Worm (Caenorhabditis elegans) whole organism, L4 larva: Measurements from ENCODE around the gene srh-241.

Experiments used
- ceh-32 ChIP-seq: sonication (generic microtip); optimal IDR thresholded peaks from 2 replicates; lab custom pipeline; 2016; ENCODE audit warnings: mild to moderate bottlenecking, missing genetic modification characterization, missing compliant biosample characterization; ENCODE audit not compliant: poor library complexity
- hmg-1.1 ChIP-seq: fragments of 200-800 bp; sonication (Bioruptor generic); IDR thresholded peaks from 2 replicates; pipeline ENCODE4 v1.3.6; 2022; ENCODE audit warnings: missing genetic modification reagents, missing genetic modification characterization, missing compliant biosample characterization
- pha-4 ChIP-seq, 2 experiments: fragments of 150-350 bp in 1 of 2; fragments of 200-800 bp in 1 of 2; sonication (Bioruptor generic) in 1 of 2; IDR thresholded peaks in 1 of 2; optimal IDR thresholded peaks in 1 of 2; 2 replicates each; pipeline versions ENCODE4 v1.3.6 to Lab custom; 2014 to 2022; ENCODE audit warnings: missing genetic modification characterization in 2 of 2, missing genetic modification reagents in 2 of 2, missing biosample characterization in 1 of 2, missing compliant biosample characterization in 1 of 2

DNA sequence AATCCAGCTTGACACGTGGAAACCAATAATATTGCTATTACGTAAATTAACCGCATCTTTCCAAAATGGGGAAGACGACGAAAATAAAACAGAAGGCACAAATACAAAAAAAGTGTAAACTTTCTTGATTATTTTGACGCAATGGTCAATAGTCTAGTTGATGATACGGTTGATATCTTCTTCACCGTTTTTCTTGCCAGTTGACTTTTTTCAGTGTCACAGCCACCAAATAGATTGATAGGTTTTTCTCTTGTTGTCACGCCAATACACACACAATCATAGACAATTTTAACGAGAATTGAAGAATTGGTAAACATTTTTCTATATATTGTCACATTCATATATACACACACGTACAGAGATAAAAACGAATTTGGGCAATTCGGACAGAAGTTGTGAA lies 40.1 kb upstream of the srh-241 start, which contains the start of gene zmp-3:
- TF ChIP-seq ceh-32 (tag; lab: Kevin White, UChicago) (no peak), pha-4 (GFP tag; IDR thresholded peaks at IDR 0.05; lab: Robert Waterston, UW) (no peak), pha-4 (tag; optimal IDR thresholded peaks at IDR 0.05; lab: Kevin White, UChicago) (no peak), hmg-1.1 (no peak)
